Fruit fly (Drosophila melanogaster) whole organism, embryonic: ENCODE data around the gene CG18586.

Source experiments
- ATbp ChIP-seq: fragments of 200-800 bp; sonication (Bioruptor generic); optimal IDR thresholded peaks from 2 replicates; lab custom pipeline; 2017; ENCODE audit warnings: missing biosample characterization, mild to moderate bottlenecking, missing genetic modification characterization, missing genetic modification reagents
- Blimp-1 ChIP-seq: fragments of 200-800 bp; sonication (Bioruptor generic); optimal IDR thresholded peaks from 3 replicates; lab custom pipeline; 2018; ENCODE audit warnings: missing biosample characterization, missing genetic modification characterization, mild to moderate bottlenecking, moderate library complexity, missing genetic modification reagents
- CG10209 ChIP-seq: fragments of 200-800 bp; sonication (Bioruptor generic); optimal IDR thresholded peaks from 3 replicates; lab custom pipeline; 2017; ENCODE audit warnings: missing biosample characterization, mild to moderate bottlenecking, missing genetic modification characterization, missing genetic modification reagents
- CG10543 ChIP-seq: fragments of 200-800 bp; sonication (Bioruptor generic); optimal IDR thresholded peaks from 3 replicates; lab custom pipeline; 2017; ENCODE audit warnings: missing biosample characterization, mild to moderate bottlenecking, missing genetic modification characterization, moderate library complexity
- CG10654 ChIP-seq: fragments of 200-800 bp; sonication (Bioruptor generic); optimal IDR thresholded peaks from 2 replicates; lab custom pipeline; 2016; ENCODE audit warnings: missing biosample characterization, missing genetic modification characterization
- CG10959 ChIP-seq: fragments of 200-800 bp; sonication (Bioruptor generic); IDR thresholded peaks from 2 replicates; pipeline ENCODE4 v1.3.6; 2022; ENCODE audit warnings: missing biosample characterization, missing genetic modification characterization
- CG12104 ChIP-seq: fragments of 200-800 bp; sonication (Bioruptor generic); optimal IDR thresholded peaks from 3 replicates; lab custom pipeline; 2016; ENCODE audit warnings: missing biosample characterization, missing genetic modification characterization
- CG12744 ChIP-seq: fragments of 200-800 bp; sonication (Bioruptor generic); optimal IDR thresholded peaks from 2 replicates; lab custom pipeline; 2016; ENCODE audit warnings: missing biosample characterization, missing genetic modification characterization
- CG14710 ChIP-seq: fragments of 200-800 bp; sonication (Bioruptor generic); optimal IDR thresholded peaks from 3 replicates; lab custom pipeline; 2019; ENCODE audit warnings: missing biosample characterization, mild to moderate bottlenecking, missing genetic modification characterization, moderate library complexity
- CG15073 ChIP-seq: fragments of 200-800 bp; sonication (Bioruptor generic); optimal IDR thresholded peaks from 2 replicates; lab custom pipeline; 2016; ENCODE audit warnings: missing biosample characterization, missing genetic modification characterization
- CG1647 ChIP-seq: fragments of 200-800 bp; sonication (Bioruptor generic); optimal IDR thresholded peaks from 3 replicates; lab custom pipeline; 2016; ENCODE audit warnings: missing biosample characterization, missing genetic modification characterization
- CG1792 ChIP-seq: fragments of 200-800 bp; sonication (Bioruptor generic); optimal IDR thresholded peaks from 2 replicates; lab custom pipeline; 2016; ENCODE audit warnings: missing biosample characterization, missing genetic modification characterization
- CG18476 ChIP-seq: fragments of 200-800 bp; sonication (Bioruptor generic); optimal IDR thresholded peaks from 2 replicates; lab custom pipeline; 2016; ENCODE audit warnings: missing biosample characterization, mild to moderate bottlenecking, missing genetic modification characterization
- CG2116 ChIP-seq: fragments of 200-800 bp; sonication (Bioruptor generic); optimal IDR thresholded peaks from 3 replicates; lab custom pipeline; 2018; ENCODE audit warnings: missing biosample characterization, mild to moderate bottlenecking, missing genetic modification characterization
- CG30431 ChIP-seq: fragments of 200-800 bp; sonication (Bioruptor generic); optimal IDR thresholded peaks from 2 replicates; lab custom pipeline; 2017; ENCODE audit warnings: missing biosample characterization, missing genetic modification characterization
- CG3995 ChIP-seq: fragments of 200-800 bp; sonication (Bioruptor generic); optimal IDR thresholded peaks from 3 replicates; lab custom pipeline; 2016; ENCODE audit warnings: missing biosample characterization, missing genetic modification characterization
- CG5245 ChIP-seq: fragments of 200-800 bp; sonication (Bioruptor generic); optimal IDR thresholded peaks from 3 replicates; lab custom pipeline; 2016; ENCODE audit warnings: missing biosample characterization, missing genetic modification characterization
- CG7928 ChIP-seq: fragments of 200-800 bp; sonication (Bioruptor generic); optimal IDR thresholded peaks from 2 replicates; lab custom pipeline; 2017; ENCODE audit warnings: missing biosample characterization, mild to moderate bottlenecking, missing genetic modification characterization
- CG8359 ChIP-seq: fragments of 200-800 bp; sonication (Bioruptor generic); optimal IDR thresholded peaks from 2 replicates; lab custom pipeline; 2017; ENCODE audit warnings: missing biosample characterization, mild to moderate bottlenecking, missing genetic modification characterization, borderline replicate concordance
- D19B ChIP-seq: fragments of 200-800 bp; sonication (Bioruptor generic); optimal IDR thresholded peaks from 2 replicates; lab custom pipeline; 2017; ENCODE audit warnings: missing biosample characterization, mild to moderate bottlenecking, missing genetic modification characterization
- Deaf1 ChIP-seq: fragments of 200-800 bp; optimal IDR thresholded peaks from 3 replicates; lab custom pipeline; 2019; ENCODE audit warnings: missing biosample characterization, mild to moderate bottlenecking, missing genetic modification characterization, moderate library complexity
- Ets65A ChIP-seq: fragments of 200-800 bp; sonication (Bioruptor generic); peaks from one replicate; lab custom pipeline; 2016; ENCODE audit warnings: missing biosample characterization, missing genetic modification characterization
- Fer2 ChIP-seq: fragments of 200-800 bp; sonication (Bioruptor generic); optimal IDR thresholded peaks from 2 replicates; lab custom pipeline; 2018; ENCODE audit warnings: missing biosample characterization, mild to moderate bottlenecking, missing genetic modification characterization, moderate library complexity
- HHEX ChIP-seq: fragments of 200-800 bp; sonication (Bioruptor generic); optimal IDR thresholded peaks from 3 replicates; lab custom pipeline; 2017; ENCODE audit warnings: missing biosample characterization, mild to moderate bottlenecking, missing genetic modification characterization, missing genetic modification reagents
- HLH3B ChIP-seq: fragments of 200-800 bp; sonication (Bioruptor generic); IDR thresholded peaks from 2 replicates; pipeline ENCODE4 v1.3.6; 2022; ENCODE audit warnings: missing biosample characterization, missing genetic modification characterization
- MTF-1 ChIP-seq: fragments of 200-800 bp; sonication (Bioruptor generic); optimal IDR thresholded peaks from 2 replicates; lab custom pipeline; 2018; ENCODE audit warnings: missing biosample characterization, mild to moderate bottlenecking, missing genetic modification characterization, borderline replicate concordance
- Meics ChIP-seq: fragments of 200-800 bp; sonication (Bioruptor generic); optimal IDR thresholded peaks from 2 replicates; lab custom pipeline; 2017; ENCODE audit warnings: missing biosample characterization, mild to moderate bottlenecking, missing genetic modification characterization
- NC2β ChIP-seq: fragments of 200-800 bp; sonication (Bioruptor generic); optimal IDR thresholded peaks from 2 replicates; lab custom pipeline; 2016; ENCODE audit warnings: missing biosample characterization, missing genetic modification characterization
- Pdp1 ChIP-seq, 2 experiments: fragments of 200-800 bp; sonication (Bioruptor generic); optimal IDR thresholded peaks; 3 replicates each; lab custom pipeline; 2016; ENCODE audit warnings: missing biosample characterization in 2 of 2, missing genetic modification characterization in 2 of 2, mild to moderate bottlenecking in 1 of 2, moderate library complexity in 1 of 2
- Spps ChIP-seq: fragments of 200-800 bp; sonication (Bioruptor generic); optimal IDR thresholded peaks from 2 replicates; lab custom pipeline; 2018; ENCODE audit warnings: missing biosample characterization, mild to moderate bottlenecking, missing genetic modification characterization
- bigmax ChIP-seq: fragments of 200-800 bp; sonication (Bioruptor generic); optimal IDR thresholded peaks from 2 replicates; lab custom pipeline; 2018; ENCODE audit warnings: missing biosample characterization, mild to moderate bottlenecking, missing genetic modification characterization
- chinmo ChIP-seq: fragments of 200-800 bp; sonication (Bioruptor generic); IDR thresholded peaks from 4 replicates; pipeline ENCODE4 v1.3.6; 2022; ENCODE audit warnings: missing biosample characterization, missing genetic modification characterization; ENCODE audit not compliant: partially characterized antibody
- dimm ChIP-seq: fragments of 200-800 bp; sonication (Bioruptor generic); IDR thresholded peaks from 2 replicates; pipeline ENCODE4 v1.3.6; 2022; ENCODE audit warnings: missing biosample characterization, missing genetic modification characterization
- gcm ChIP-seq: fragments of 200-800 bp; sonication (Bioruptor generic); optimal IDR thresholded peaks from 2 replicates; lab custom pipeline; 2019; ENCODE audit warnings: missing biosample characterization, mild to moderate bottlenecking, missing genetic modification characterization, moderate library complexity
- gcm2 ChIP-seq: fragments of 200-800 bp; sonication (Bioruptor generic); optimal IDR thresholded peaks from 2 replicates; lab custom pipeline; 2016; ENCODE audit warnings: missing biosample characterization, missing genetic modification characterization
- jing ChIP-seq: fragments of 200-800 bp; sonication (Bioruptor generic); optimal IDR thresholded peaks from 2 replicates; lab custom pipeline; 2018; ENCODE audit warnings: missing biosample characterization, mild to moderate bottlenecking, missing genetic modification characterization
- klu ChIP-seq: fragments of 200-800 bp; sonication (Bioruptor generic); IDR thresholded peaks from 2 replicates; pipeline ENCODE4 v1.3.6; 2022; ENCODE audit warnings: missing biosample characterization, missing genetic modification characterization
- lbe ChIP-seq: fragments of 200-800 bp; sonication (Bioruptor generic); optimal IDR thresholded peaks from 2 replicates; lab custom pipeline; 2016; ENCODE audit warnings: missing biosample characterization, mild to moderate bottlenecking, missing genetic modification characterization
- nau ChIP-seq: fragments of 200-800 bp; sonication (Bioruptor generic); optimal IDR thresholded peaks from 3 replicates; lab custom pipeline; 2017; ENCODE audit warnings: missing biosample characterization, mild to moderate bottlenecking, missing genetic modification characterization, missing genetic modification reagents
- org-1 ChIP-seq: fragments of 200-800 bp; sonication (Bioruptor generic); optimal IDR thresholded peaks from 2 replicates; lab custom pipeline; 2017; ENCODE audit warnings: missing biosample characterization, missing genetic modification characterization
- pnt ChIP-seq: fragments of 200-800 bp; sonication (Bioruptor generic); optimal IDR thresholded peaks from 3 replicates; lab custom pipeline; 2016; ENCODE audit warnings: missing biosample characterization, missing genetic modification characterization
- sens ChIP-seq: fragments of 200-800 bp; sonication (Bioruptor generic); peaks from one replicate; lab custom pipeline; 2016; ENCODE audit warnings: missing biosample characterization, missing genetic modification characterization
- shn ChIP-seq: fragments of 200-800 bp; sonication (Bioruptor generic); optimal IDR thresholded peaks from 3 replicates; lab custom pipeline; 2016; ENCODE audit warnings: missing biosample characterization, missing genetic modification characterization
- tup ChIP-seq: fragments of 200-800 bp; sonication (Bioruptor generic); optimal IDR thresholded peaks from 2 replicates; lab custom pipeline; 2016; ENCODE audit warnings: missing biosample characterization, mild to moderate bottlenecking, missing genetic modification characterization, moderate library complexity
- unc-4 ChIP-seq: fragments of 200-800 bp; sonication (Bioruptor generic); IDR thresholded peaks from 2 replicates; pipeline ENCODE4 v1.3.6; 2022; ENCODE audit warnings: missing biosample characterization, missing genetic modification characterization; ENCODE audit not compliant: partially characterized antibody
- zen ChIP-seq: fragments of 200-800 bp; sonication (Bioruptor generic); optimal IDR thresholded peaks from 3 replicates; lab custom pipeline; 2018; ENCODE audit warnings: missing biosample characterization, mild to moderate bottlenecking, missing genetic modification characterization, moderate library complexity
- zfh2 ChIP-seq: fragments of 200-800 bp; sonication (Bioruptor generic); optimal IDR thresholded peaks from 2 replicates; lab custom pipeline; 2016; ENCODE audit warnings: missing biosample characterization, missing genetic modification characterization

CG18586 gene

dm6 chr3L:5873011-5873410 is at the start of gene CG18586:
Gene CG18586 (plus strand): TSS chr3L:5873311.
- no peak for TF ChIP-seq CG7928
- no peak for TF ChIP-seq CG10209 (GFP tag; lab: Kevin White, UChicago)
- TF ChIP-seq CG15073 (GFP tag; lab: Kevin White, UChicago), result no peak
- TF ChIP-seq, all 482 proteins: peak for 0

dm6 chr3L:5823763-5824445 is 49.2 kb upstream of the CG18586 start:
- peak; percentile 78 for TF ChIP-seq CG1647 (GFP tag; lab: Kevin White, UChicago)
- peak; percentile 88 for TF ChIP-seq NC2β (GFP tag; lab: Kevin White, UChicago)
- TF ChIP-seq CG1792 (GFP tag; lab: Kevin White, UChicago), result peak; percentile 84
- peak; percentile 63 for TF ChIP-seq Ets65A (GFP tag; lab: Kevin White, UChicago)
- peak; percentile 40 for TF ChIP-seq Deaf1
- peak; percentile 46; the same call in 1 of the 2 replicates for TF ChIP-seq HLH3B (GFP tag; lab: Robert Waterston, UW)
- TF ChIP-seq bigmax (GFP tag; lab: Kevin White, UChicago), result peak; percentile 57
- no peak for TF ChIP-seq unc-4
- TF ChIP-seq CG8359 (GFP tag; lab: Kevin White, UChicago), result peak; percentile 88
- no peak for TF ChIP-seq dimm (GFP tag; lab: Robert Waterston, UW)
- TF ChIP-seq shn (GFP tag; lab: Kevin White, UChicago), result peak; percentile 83
- TF ChIP-seq zfh2, result no peak
- peak; percentile 99 for TF ChIP-seq MTF-1
- peak; percentile 88 for TF ChIP-seq HHEX
- TF ChIP-seq Meics (GFP tag; lab: Kevin White, UChicago), result peak; percentile 78
- no peak for TF ChIP-seq klu
- peak; percentile 67 for TF ChIP-seq zen (tag; lab: Kevin White, UChicago)
- TF ChIP-seq Pdp1 (GFP tag; optimal IDR thresholded peaks at IDR 0.05; lab: Kevin White, UChicago), result peak; percentile 51 to 81
- peak; percentile 92 for TF ChIP-seq sens (GFP tag; lab: Kevin White, UChicago)
- peak; percentile 71 for TF ChIP-seq CG12744 (GFP tag; lab: Kevin White, UChicago)
- TF ChIP-seq D19B, result peak; percentile 36
- TF ChIP-seq org-1 (GFP tag; lab: Kevin White, UChicago), result peak; percentile 88
- TF ChIP-seq lbe (GFP tag; lab: Kevin White, UChicago), result no peak
- TF ChIP-seq CG12104 (GFP tag; lab: Kevin White, UChicago), result peak; percentile 85
- TF ChIP-seq Fer2 (tag; lab: Kevin White, UChicago), result peak; percentile 40
- TF ChIP-seq gcm2 (GFP tag; lab: Kevin White, UChicago), result peak; percentile 73
- TF ChIP-seq CG10654, result peak; percentile 85
- peak; percentile 89 for TF ChIP-seq Blimp-1
- peak; percentile 76 for TF ChIP-seq CG5245 (GFP tag; lab: Kevin White, UChicago)
- peak; percentile 67 for TF ChIP-seq CG18476 (GFP tag; lab: Kevin White, UChicago)
- TF ChIP-seq CG14710 (tag; lab: Kevin White, UChicago), result peak; percentile 89
- peak; percentile 66 for TF ChIP-seq gcm (GFP tag; lab: Kevin White, UChicago)
- TF ChIP-seq Spps (tag; lab: Kevin White, UChicago), result peak; percentile 88
- no peak for TF ChIP-seq chinmo (GFP tag; lab: Robert Waterston, UW)
- peak; percentile 24 for TF ChIP-seq tup
- peak; percentile 92 for TF ChIP-seq nau (GFP tag; lab: Kevin White, UChicago)
- peak; percentile 64 for TF ChIP-seq pnt (GFP tag; lab: Kevin White, UChicago)
- TF ChIP-seq CG3995 (GFP tag; lab: Kevin White, UChicago), result no peak
- peak; percentile 61 for TF ChIP-seq CG10543 (GFP tag; lab: Kevin White, UChicago)
- peak; percentile 73 for TF ChIP-seq CG2116 (GFP tag; lab: Kevin White, UChicago)
- TF ChIP-seq jing (GFP tag; lab: Kevin White, UChicago), result peak; percentile 77
- peak; percentile 60 for TF ChIP-seq CG10959
- TF ChIP-seq CG30431 (GFP tag; lab: Kevin White, UChicago), result peak; percentile 80
- peak; percentile 96 for TF ChIP-seq ATbp (GFP tag; lab: Kevin White, UChicago)
